Fruit fly (Drosophila melanogaster): ENCODE measurements around the gene CG15478.

The CG15478 gene

dm6 chrX:7734131-7734930 lies 16.6 kb upstream of the CG15478 start, which contains the start of the genes Pdp and Rab39 (continued):
- TF ChIP-seq svp (GFP tag): peak; percentile 81
- peak; percentile 72 for TF ChIP-seq CG34406 (GFP tag; optimal IDR thresholded peaks at IDR 0.05)
- peak; percentile 76 for TF ChIP-seq Smox (GFP tag; optimal IDR thresholded peaks at IDR 0.05)
- TF ChIP-seq CG8119 (GFP tag; IDR thresholded peaks at IDR 0.05): no peak; the same call in 2 of the 3 replicates
- TF ChIP-seq CG16779 (tag; optimal IDR thresholded peaks at IDR 0.05): no peak
- peak; percentile 59 for TF ChIP-seq CG15336 (GFP tag; IDR thresholded peaks at IDR 0.05)
- no peak for TF ChIP-seq Eip93F (GFP tag; optimal IDR thresholded peaks at IDR 0.05)
- TF ChIP-seq CG9139 (GFP tag; optimal IDR thresholded peaks at IDR 0.05): no peak
- TF ChIP-seq CG6163 (GFP tag; IDR thresholded peaks at IDR 0.05): peak; percentile 72
- TF ChIP-seq CG6808 (GFP tag; optimal IDR thresholded peaks at IDR 0.05): peak; percentile 19

- TF ChIP-seq Ets21C (GFP tag; optimal IDR thresholded peaks at IDR 0.05) (no peak), CG8319 (GFP tag; optimal IDR thresholded peaks at IDR 0.05) (peak; percentile 0), CG1621 (tag; optimal IDR thresholded peaks at IDR 0.05) (no peak), CG6276 (GFP tag; optimal IDR thresholded peaks at IDR 0.05) (no peak), esn (GFP tag; optimal IDR thresholded peaks at IDR 0.05) (peak; percentile 63), svp (GFP tag) (peak; percentile 77), CG10631 (GFP tag; optimal IDR thresholded peaks at IDR 0.05) (peak; percentile 71), CG7368 (GFP tag; optimal IDR thresholded peaks at IDR 0.05) (no peak), CG6163 (GFP tag; IDR thresholded peaks at IDR 0.05) (0 out of 3 replicates have a peak, but pooled peaks have one; percentile 26), topi (GFP tag; optimal IDR thresholded peaks at IDR 0.05) (no peak), Hr4 (GFP tag; optimal IDR thresholded peaks at IDR 0.05) (no peak), spab (GFP tag; optimal IDR thresholded peaks at IDR 0.05) (no peak), dac (GFP tag; optimal IDR thresholded peaks at IDR 0.05) (peak; percentile 10), fd85E (GFP tag; optimal IDR thresholded peaks at IDR 0.05) (no peak), net (GFP tag; optimal IDR thresholded peaks at IDR 0.05) (no peak), Eip78C (GFP tag) (peak; percentile 77), CG32006 (GFP tag; optimal IDR thresholded peaks at IDR 0.05) (peak; percentile 69), acj6 (GFP tag; optimal IDR thresholded peaks at IDR 0.05) (no peak), fkh (GFP tag; optimal IDR thresholded peaks at IDR 0.05) (peak; percentile 47), CG34406 (GFP tag; optimal IDR thresholded peaks at IDR 0.05) (peak; percentile 41), pdm3 (GFP tag; optimal IDR thresholded peaks at IDR 0.05) (no peak), Sox14 (GFP tag; optimal IDR thresholded peaks at IDR 0.05) (peak; percentile 52), cyc (GFP tag; optimal IDR thresholded peaks at IDR 0.05) (peak; percentile 54), CG3919 (GFP tag; optimal IDR thresholded peaks at IDR 0.05) (no peak), CG16779 (tag; optimal IDR thresholded peaks at IDR 0.05) (no peak), CG31627 (GFP tag; optimal IDR thresholded peaks at IDR 0.05) (peak; percentile 46), CG11902 (GFP tag; optimal IDR thresholded peaks at IDR 0.05) (peak; percentile 35), CG3032 (tag; optimal IDR thresholded peaks at IDR 0.05) (peak; percentile 55), CG8632 (GFP tag; optimal IDR thresholded peaks at IDR 0.05) (peak; percentile 39), lz (GFP tag; optimal IDR thresholded peaks at IDR 0.05) (peak; percentile 60), CG6792 (GFP tag; optimal IDR thresholded peaks at IDR 0.05) (no peak), Hr39 (GFP tag; optimal IDR thresholded peaks at IDR 0.05) (peak; percentile 37), eg (GFP tag; IDR thresholded peaks at IDR 0.05) (peak; percentile 36; the same call in 1 of the 3 replicates), CG6808 (GFP tag; optimal IDR thresholded peaks at IDR 0.05) (no peak), Sox15 (GFP tag; optimal IDR thresholded peaks at IDR 0.05) (peak; percentile 15), dsx (GFP tag; optimal IDR thresholded peaks at IDR 0.05; ENCODE audit: poor library complexity, severe bottlenecking) (peak; percentile 69)
Measured at dm6 chrX:7728251-7729164, 10.8 kb upstream of the CG15478 start, which contains the start of the genes NELF-B and CG12155. TSS of gene NELF-B (minus strand) at chrX:7728361. TSS of gene CG12155 (plus strand) at chrX:7728755.

All from whole organism, prepupa.